Fruit fly (Drosophila melanogaster): Measurements from ENCODE around the gene CG13409.
A peak's percentile ranks its signal among the peaks of the same experiment; 100 is the strongest.

- TF ChIP-seq lz (GFP tag; optimal IDR thresholded peaks at IDR 0.05) (peak; percentile 29), CG10631 (GFP tag; optimal IDR thresholded peaks at IDR 0.05) (no peak), Sox102F (GFP tag; optimal IDR thresholded peaks at IDR 0.05) (no peak), OdsH (GFP tag; optimal IDR thresholded peaks at IDR 0.05) (peak; percentile 15), dac (GFP tag; optimal IDR thresholded peaks at IDR 0.05) (no peak), CG6854 (GFP tag; optimal IDR thresholded peaks at IDR 0.05) (no peak), svp (GFP tag) (peak; percentile 79), acj6 (GFP tag; optimal IDR thresholded peaks at IDR 0.05) (peak; percentile 20), CG7368 (GFP tag; optimal IDR thresholded peaks at IDR 0.05) (no peak), Lpt (GFP tag; optimal IDR thresholded peaks at IDR 0.05) (no peak)
Measured at dm6 chr3R:22025320-22025719, 6.4 kb downstream of the CG13409 start, which contains the start of gene CG6028.

All from whole organism, prepupa.